Worm (Caenorhabditis elegans) whole organism, midembryonic: Measurements from ENCODE around the gene B0303.7.

Experiments
- T22C8.4 ChIP-seq: fragments of 200-800 bp; sonication (Bioruptor generic); IDR thresholded peaks from 2 replicates; pipeline ENCODE4 v1.3.6; 2022; ENCODE audit warnings: missing genetic modification characterization, missing compliant biosample characterization
- cog-1 ChIP-seq: sonication (generic microtip); optimal IDR thresholded peaks from 2 replicates; lab custom pipeline; 2016; ENCODE audit warnings: missing genetic modification characterization, missing compliant biosample characterization
- flt-1 ChIP-seq: fragments of 200-800 bp; sonication (Bioruptor generic); IDR thresholded peaks from 2 replicates; pipeline ENCODE4 v1.3.6; 2022; ENCODE audit warnings: missing genetic modification characterization, missing compliant biosample characterization
- klf-2 ChIP-seq: fragments of 200-800 bp; sonication (Bioruptor generic); conservative IDR thresholded peaks from 2 replicates; pipeline ENCODE4 v1.3.6; 2022; ENCODE audit warnings: missing genetic modification reagents, missing genetic modification characterization, missing compliant biosample characterization
- med-1 ChIP-seq: sonication (generic microtip); optimal IDR thresholded peaks from 2 replicates; lab custom pipeline; 2017; ENCODE audit warnings: missing genetic modification characterization, mild to moderate bottlenecking, missing compliant biosample characterization, antibody characterized with exemption, missing genetic modification reagents; ENCODE audit not compliant: insufficient read depth
- ref-1 ChIP-seq: fragments of 200-800 bp; sonication (Bioruptor generic); conservative IDR thresholded peaks from 2 replicates; pipeline ENCODE4 v1.3.6; 2022; ENCODE audit warnings: missing genetic modification reagents, missing genetic modification characterization, missing compliant biosample characterization
- tab-1 ChIP-seq: fragments of 200-800 bp; sonication (Bioruptor generic); IDR thresholded peaks from 2 replicates; pipeline ENCODE4 v1.3.6; 2022; ENCODE audit warnings: missing genetic modification characterization, missing compliant biosample characterization
- ztf-23 ChIP-seq: fragments of 200-800 bp; sonication (Bioruptor generic); IDR thresholded peaks from 2 replicates; pipeline ENCODE4 v1.3.6; 2022; ENCODE audit warnings: missing genetic modification reagents, missing genetic modification characterization, missing compliant biosample characterization
- ztf-29 ChIP-seq: fragments of 200-800 bp; sonication (Bioruptor generic); IDR thresholded peaks from 2 replicates; pipeline ENCODE4 v1.3.6; 2022; ENCODE audit warnings: missing genetic modification reagents, missing genetic modification characterization, missing compliant biosample characterization

Gene B0303.7

ce11 chrIII:8668717-8669116 is 24.7 kb upstream of the B0303.7 start:
- TF ChIP-seq klf-2 (GFP tag; lab: Robert Waterston, UW) = no peak
- TF ChIP-seq med-1 (GFP tag; lab: Kevin White, UChicago) = no peak
- no peak for TF ChIP-seq flt-1 (GFP tag; lab: Robert Waterston, UW)
- no peak for TF ChIP-seq tab-1 (GFP tag; lab: Robert Waterston, UW)
- TF ChIP-seq ztf-29 (GFP tag; lab: Robert Waterston, UW) = no peak
- TF ChIP-seq T22C8.4 (GFP tag; lab: Robert Waterston, UW) = no peak
- TF ChIP-seq cog-1 (tag; lab: Kevin White, UChicago) = no peak
- TF ChIP-seq ref-1 (GFP tag; lab: Robert Waterston, UW) = no peak
- no peak for TF ChIP-seq ztf-23 (GFP tag; lab: Robert Waterston, UW)

ce11 chrIII:8674980-8675485 is 18.4 kb upstream of the B0303.7 start, which contains the start of gene pgl-2:
TSS of gene pgl-2 (minus strand) at chrIII:8675435.
- TF ChIP-seq med-1 (GFP tag; lab: Kevin White, UChicago) (no peak), ref-1 (GFP tag; lab: Robert Waterston, UW) (no peak), tab-1 (GFP tag; lab: Robert Waterston, UW) (no peak), flt-1 (GFP tag; lab: Robert Waterston, UW) (no peak), klf-2 (GFP tag; lab: Robert Waterston, UW) (no peak)

ce11 chrIII:8678371-8678770 is 15.1 kb upstream of the B0303.7 start:
- TF ChIP-seq T22C8.4 (GFP tag; lab: Robert Waterston, UW) (peak; percentile 96), ztf-29 (GFP tag; lab: Robert Waterston, UW) (peak; percentile 99), klf-2 (GFP tag; lab: Robert Waterston, UW) (peak; percentile 98), flt-1 (GFP tag; lab: Robert Waterston, UW) (peak; percentile 99), ztf-23 (GFP tag; lab: Robert Waterston, UW) (peak; percentile 97), med-1 (GFP tag; lab: Kevin White, UChicago) (peak; percentile 84), tab-1 (GFP tag; lab: Robert Waterston, UW) (peak; percentile 99), ref-1 (GFP tag; lab: Robert Waterston, UW) (peak; percentile 95), cog-1 (tag; lab: Kevin White, UChicago) (peak; percentile 92)

ce11 chrIII:8683679-8684263 is 9.7 kb upstream of the B0303.7 start, which contains the start of gene fli-1:
TSS of gene fli-1 (minus strand) at chrIII:8683736.
- no peak for TF ChIP-seq T22C8.4 (GFP tag; lab: Robert Waterston, UW)
- no peak for TF ChIP-seq med-1 (GFP tag; lab: Kevin White, UChicago)
- no peak for TF ChIP-seq ref-1 (GFP tag; lab: Robert Waterston, UW)
- TF ChIP-seq tab-1 (GFP tag; lab: Robert Waterston, UW) = no peak

ce11 chrIII:8684421-8684820 is 9.0 kb upstream of the B0303.7 start, which contains the start of gene anmt-1:
TSS of gene anmt-1 (plus strand) at chrIII:8684808.
- TF ChIP-seq tab-1 (GFP tag; lab: Robert Waterston, UW) (no peak), flt-1 (GFP tag; lab: Robert Waterston, UW) (no peak), klf-2 (GFP tag; lab: Robert Waterston, UW) (no peak), ztf-29 (GFP tag; lab: Robert Waterston, UW) (no peak), cog-1 (tag; lab: Kevin White, UChicago) (no peak), T22C8.4 (GFP tag; lab: Robert Waterston, UW) (no peak), med-1 (GFP tag; lab: Kevin White, UChicago) (no peak), ztf-23 (GFP tag; lab: Robert Waterston, UW) (no peak), ref-1 (GFP tag; lab: Robert Waterston, UW) (no peak)

ce11 chrIII:8685590-8686240 is 7.7 kb upstream of the B0303.7 start:
- TF ChIP-seq flt-1 (GFP tag; lab: Robert Waterston, UW) (no peak), ztf-23 (GFP tag; lab: Robert Waterston, UW) (no peak), klf-2 (GFP tag; lab: Robert Waterston, UW) (no peak), cog-1 (tag; lab: Kevin White, UChicago) (no peak), T22C8.4 (GFP tag; lab: Robert Waterston, UW) (no peak), tab-1 (GFP tag; lab: Robert Waterston, UW) (no peak), ztf-29 (GFP tag; lab: Robert Waterston, UW) (no peak), med-1 (GFP tag; lab: Kevin White, UChicago) (no peak), ref-1 (GFP tag; lab: Robert Waterston, UW) (no peak)

ce11 chrIII:8688438-8688946 is 4.9 kb upstream of the B0303.7 start, which contains the start of gene hadb-1:
TSS of gene hadb-1 (minus strand) at chrIII:8688488.
- TF ChIP-seq klf-2 (GFP tag; lab: Robert Waterston, UW) (no peak), med-1 (GFP tag; lab: Kevin White, UChicago) (no peak), flt-1 (GFP tag; lab: Robert Waterston, UW) (no peak), tab-1 (GFP tag; lab: Robert Waterston, UW) (no peak), ztf-29 (GFP tag; lab: Robert Waterston, UW) (no peak), T22C8.4 (GFP tag; lab: Robert Waterston, UW) (no peak), ztf-23 (GFP tag; lab: Robert Waterston, UW) (no peak), ref-1 (GFP tag; lab: Robert Waterston, UW) (no peak), cog-1 (tag; lab: Kevin White, UChicago) (no peak)

ce11 chrIII:8689143-8689542 is 4.3 kb upstream of the B0303.7 start:
- no peak for TF ChIP-seq T22C8.4 (GFP tag; lab: Robert Waterston, UW)
- no peak for TF ChIP-seq cog-1 (tag; lab: Kevin White, UChicago)
- no peak for TF ChIP-seq med-1 (GFP tag; lab: Kevin White, UChicago)
- TF ChIP-seq ref-1 (GFP tag; lab: Robert Waterston, UW) = no peak
- no peak for TF ChIP-seq ztf-29 (GFP tag; lab: Robert Waterston, UW)
- TF ChIP-seq ztf-23 (GFP tag; lab: Robert Waterston, UW) = no peak
- no peak for TF ChIP-seq tab-1 (GFP tag; lab: Robert Waterston, UW)
- TF ChIP-seq flt-1 (GFP tag; lab: Robert Waterston, UW) = no peak
